Worm (Caenorhabditis elegans) whole organism, midembryonic: ENCODE results near the gene Y37B11A.3.

ENCODE experiments used
- cog-1 ChIP-seq: sonication (generic microtip); optimal IDR thresholded peaks from 2 replicates; lab custom pipeline; 2016; ENCODE audit warnings: missing genetic modification characterization, missing compliant biosample characterization
- flt-1 ChIP-seq: fragments of 200-800 bp; sonication (Bioruptor generic); IDR thresholded peaks from 2 replicates; pipeline ENCODE4 v1.3.6; 2022; ENCODE audit warnings: missing genetic modification characterization, missing compliant biosample characterization
- med-1 ChIP-seq: sonication (generic microtip); optimal IDR thresholded peaks from 2 replicates; lab custom pipeline; 2017; ENCODE audit warnings: missing genetic modification characterization, mild to moderate bottlenecking, missing compliant biosample characterization, antibody characterized with exemption, missing genetic modification reagents; ENCODE audit not compliant: insufficient read depth

DNA sequence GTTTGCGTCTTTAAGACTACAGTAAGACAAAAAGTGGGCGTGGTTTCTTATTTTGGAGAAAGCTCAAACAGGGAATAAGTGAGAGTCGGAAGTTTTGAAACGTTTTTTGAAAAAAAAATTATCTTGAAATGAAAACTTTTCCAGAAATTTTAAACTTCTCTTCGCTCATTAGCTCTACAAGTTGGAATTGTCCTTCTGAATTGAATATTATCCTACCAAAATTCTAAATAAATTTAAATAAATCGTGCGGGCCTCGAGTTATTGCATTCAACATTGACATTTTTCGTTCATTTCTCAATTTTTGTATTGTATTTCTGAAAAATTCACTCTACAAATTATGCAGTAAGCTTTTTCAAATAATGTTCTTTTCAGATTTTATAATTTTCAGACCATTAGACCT lies 20.1 kb upstream of the Y37B11A.3 start, which contains the start of gene R12B2.3:
- TF ChIP-seq cog-1 (tag; lab: Kevin White, UChicago) (no peak), flt-1 (no peak), med-1 (GFP tag; lab: Kevin White, UChicago) (no peak)
